Fruit fly (Drosophila melanogaster) whole organism, pupa: ENCODE results near the gene Rpt6.

Source experiments
- CG10348 ChIP-seq: fragments of 200-800 bp; sonication (Bioruptor generic); IDR thresholded peaks from 2 replicates; pipeline ENCODE4 v1.3.6; 2022; ENCODE audit warnings: missing biosample characterization, missing genetic modification characterization
- CG12605 ChIP-seq: fragments of 200-800 bp; sonication (Bioruptor generic); IDR thresholded peaks from 2 replicates; pipeline ENCODE4 v1.3.6; 2022; ENCODE audit warnings: missing biosample characterization, missing genetic modification characterization
- CG13204 ChIP-seq: fragments of 200-800 bp; sonication (Bioruptor generic); optimal IDR thresholded peaks from 2 replicates; lab custom pipeline; 2018; ENCODE audit warnings: missing biosample characterization, mild to moderate bottlenecking, missing genetic modification characterization, moderate library complexity
- CG14655 ChIP-seq: fragments of 200-800 bp; sonication (Bioruptor generic); optimal IDR thresholded peaks from 3 replicates; lab custom pipeline; 2017; ENCODE audit warnings: mild to moderate bottlenecking, missing biosample characterization, missing genetic modification reagents, missing genetic modification characterization
- CG15710 ChIP-seq: fragments of 200-800 bp; sonication (Bioruptor generic); optimal IDR thresholded peaks from 2 replicates; lab custom pipeline; 2018; ENCODE audit warnings: missing biosample characterization, mild to moderate bottlenecking, missing genetic modification characterization, moderate library complexity
- CG17806 ChIP-seq: fragments of 200-800 bp; sonication (Bioruptor generic); optimal IDR thresholded peaks from 2 replicates; lab custom pipeline; 2018; ENCODE audit warnings: missing biosample characterization, mild to moderate bottlenecking, missing genetic modification characterization, moderate library complexity
- CG32121 ChIP-seq: fragments of 200-800 bp; sonication (Bioruptor generic); IDR thresholded peaks from 2 replicates; pipeline ENCODE4 v1.3.6; 2022; ENCODE audit warnings: missing biosample characterization, missing genetic modification characterization
- CG34367 ChIP-seq: fragments of 200-800 bp; sonication (Bioruptor generic); optimal IDR thresholded peaks from 2 replicates; lab custom pipeline; 2018; ENCODE audit warnings: missing biosample characterization, mild to moderate bottlenecking, missing genetic modification characterization
- CG4496 ChIP-seq: fragments of 200-800 bp; sonication (Bioruptor generic); IDR thresholded peaks from 3 replicates; pipeline ENCODE4 v1.3.6; 2022; ENCODE audit warnings: missing biosample characterization, missing genetic modification characterization
- CG8159 ChIP-seq: fragments of 200-800 bp; sonication (Bioruptor generic); optimal IDR thresholded peaks from 3 replicates; lab custom pipeline; 2018; ENCODE audit warnings: missing biosample characterization, mild to moderate bottlenecking, missing genetic modification characterization, moderate library complexity
- CG8301 ChIP-seq: fragments of 200-800 bp; sonication (Bioruptor generic); optimal IDR thresholded peaks from 2 replicates; lab custom pipeline; 2018; ENCODE audit warnings: missing biosample characterization, mild to moderate bottlenecking, missing genetic modification characterization
- CG9948 ChIP-seq: fragments of 200-800 bp; sonication (Bioruptor generic); optimal IDR thresholded peaks from 2 replicates; lab custom pipeline; 2018; ENCODE audit warnings: missing biosample characterization, mild to moderate bottlenecking, missing genetic modification characterization, moderate library complexity
- D1 ChIP-seq: fragments of 200-800 bp; sonication (Bioruptor generic); optimal IDR thresholded peaks from 2 replicates; lab custom pipeline; 2018; ENCODE audit warnings: missing biosample characterization, mild to moderate bottlenecking, missing genetic modification characterization, moderate library complexity
- EcR ChIP-seq: fragments of 200-800 bp; sonication (Bioruptor generic); optimal IDR thresholded peaks from 3 replicates; lab custom pipeline; 2019; ENCODE audit warnings: missing biosample characterization, missing genetic modification characterization, mild to moderate bottlenecking, moderate library complexity, missing genetic modification reagents
- Ets98B ChIP-seq: fragments of 200-800 bp; sonication (Bioruptor generic); IDR thresholded peaks from 2 replicates; pipeline ENCODE4 v1.3.6; 2022; ENCODE audit warnings: missing biosample characterization, missing genetic modification characterization
- Pif1A ChIP-seq: fragments of 200-800 bp; sonication (Bioruptor generic); optimal IDR thresholded peaks from 3 replicates; lab custom pipeline; 2016; ENCODE audit warnings: missing biosample characterization, missing genetic modification characterization
- Pif1B ChIP-seq: fragments of 200-800 bp; sonication (Bioruptor generic); optimal IDR thresholded peaks from 3 replicates; lab custom pipeline; 2016; ENCODE audit warnings: missing biosample characterization, missing genetic modification characterization
- Snoo ChIP-seq: fragments of 200-800 bp; sonication (Bioruptor generic); optimal IDR thresholded peaks from 3 replicates; lab custom pipeline; 2017; ENCODE audit warnings: missing biosample characterization, mild to moderate bottlenecking, missing genetic modification characterization, inconsistent platforms
- fd96Ca ChIP-seq: fragments of 200-800 bp; sonication (Bioruptor generic); IDR thresholded peaks from 3 replicates; pipeline ENCODE4 v1.3.6; 2022; ENCODE audit warnings: missing biosample characterization, missing genetic modification characterization
- gl ChIP-seq: fragments of 200-800 bp; sonication (Bioruptor generic); optimal IDR thresholded peaks from 2 replicates; lab custom pipeline; 2018; ENCODE audit warnings: missing biosample characterization, mild to moderate bottlenecking, missing genetic modification characterization
- rn ChIP-seq: fragments of 200-800 bp; sonication (Bioruptor generic); IDR thresholded peaks from 2 replicates; pipeline ENCODE4 v1.3.6; 2022; ENCODE audit warnings: missing biosample characterization, missing genetic modification characterization

Rpt6 gene

DNA sequence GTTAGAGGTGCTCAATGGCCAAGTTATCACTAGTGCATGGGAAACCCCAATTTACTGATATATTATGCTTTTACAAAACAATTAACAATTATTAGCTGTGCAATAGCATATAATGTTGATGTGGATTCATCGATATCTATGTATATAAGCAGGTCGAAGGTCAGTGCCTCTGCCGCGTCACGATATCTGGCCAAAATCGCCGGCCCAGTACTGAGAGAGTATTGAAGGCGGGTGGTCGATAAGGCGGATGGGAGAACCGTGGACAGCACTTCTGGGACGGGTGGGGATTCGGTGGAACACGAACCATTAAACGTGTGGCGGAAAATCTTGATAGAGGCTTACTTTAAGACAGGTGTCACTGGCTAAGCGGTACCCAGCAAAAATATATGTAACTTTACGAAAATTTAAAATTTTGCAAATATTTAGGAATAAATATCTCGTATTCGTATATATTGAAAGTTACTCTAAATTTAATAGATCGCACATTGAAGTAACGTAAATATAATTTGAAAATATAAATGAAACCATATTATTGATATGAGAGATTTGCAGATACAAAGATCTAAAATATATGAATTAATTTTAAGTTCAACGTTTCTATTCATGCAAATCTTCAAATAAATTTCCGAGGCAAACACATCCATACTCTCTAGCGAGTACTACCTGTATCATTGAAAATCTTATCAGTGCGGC is 6.6 kb downstream of the Rpt6 start:
- TF ChIP-seq fd96Ca (GFP tag; lab: Robert Waterston, UW): no peak
- no peak for TF ChIP-seq rn (GFP tag; lab: Robert Waterston, UW)
- no peak for TF ChIP-seq CG13204 (GFP tag; lab: Kevin White, UChicago)
- TF ChIP-seq CG8301: peak; percentile 29
- no peak for TF ChIP-seq CG34367 (tag; lab: Kevin White, UChicago)
- peak; percentile 18 for TF ChIP-seq CG17806 (tag; lab: Kevin White, UChicago)
- TF ChIP-seq gl: no peak
- no peak for TF ChIP-seq Snoo (tag; lab: Kevin White, UChicago)
- TF ChIP-seq EcR (GFP tag; lab: Kevin White, UChicago): no peak
- TF ChIP-seq CG10348: no peak
- peak; percentile 62 for TF ChIP-seq CG8159 (tag; lab: Kevin White, UChicago)
- TF ChIP-seq CG4496 (GFP tag; lab: Robert Waterston, UW): no peak
- no peak for TF ChIP-seq CG14655 (GFP tag; lab: Kevin White, UChicago)
- TF ChIP-seq CG9948 (tag; lab: Kevin White, UChicago): no peak
- TF ChIP-seq CG12605 (GFP tag; lab: Robert Waterston, UW): no peak
- TF ChIP-seq CG15710 (tag; lab: Kevin White, UChicago): no peak
- no peak for TF ChIP-seq Ets98B
- peak; percentile 14 for TF ChIP-seq Pif1A
- no peak for TF ChIP-seq CG32121 (GFP tag; lab: Robert Waterston, UW)
- TF ChIP-seq D1 (tag; lab: Kevin White, UChicago): no peak
- TF ChIP-seq Pif1B (GFP tag; lab: Kevin White, UChicago): no peak
- TF ChIP-seq, all 21 proteins: peak for 4

DNA sequence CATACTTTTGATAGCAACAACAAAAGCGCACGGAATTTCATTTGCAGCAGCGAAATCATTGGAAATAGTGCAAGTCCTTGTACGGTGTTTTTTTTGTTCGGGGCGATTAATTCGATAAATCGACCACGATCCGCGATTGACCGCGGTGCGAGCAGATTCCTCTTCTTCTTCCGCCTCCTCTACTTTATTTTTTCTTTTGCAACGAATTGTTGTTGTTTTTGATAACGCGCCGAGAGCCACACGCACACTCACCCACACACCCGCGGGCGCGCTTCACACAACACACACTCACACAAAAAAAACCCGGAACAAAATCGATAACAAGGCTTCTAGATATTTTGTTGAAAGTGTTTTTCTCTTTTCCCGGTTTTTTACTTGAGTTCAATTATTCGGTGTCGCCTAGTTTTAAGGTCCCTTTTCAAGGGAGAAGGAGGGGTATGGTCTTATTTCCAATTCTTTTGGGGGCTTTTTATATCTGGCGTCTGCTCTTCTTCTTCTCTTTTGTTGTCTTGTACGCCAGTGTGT is 7.4 kb downstream of the Rpt6 start:
- 0 out of 2 replicates have a peak, but pooled peaks have one; percentile 6 for TF ChIP-seq Ets98B
- TF ChIP-seq CG4496 (GFP tag; lab: Robert Waterston, UW): peak; percentile 61; the same call in 2 of the 3 replicates
- no peak for TF ChIP-seq rn (GFP tag; lab: Robert Waterston, UW)
- TF ChIP-seq CG32121 (GFP tag; lab: Robert Waterston, UW): 0 out of 2 replicates have a peak, but pooled peaks have one; percentile 18
- peak; percentile 33 for TF ChIP-seq gl
- TF ChIP-seq CG17806 (tag; lab: Kevin White, UChicago): no peak

dm6 chrX:21323933-21324688 is 8.3 kb downstream of the Rpt6 start, which contains the start of the genes Dd and CG1486:
TSS of gene Dd (minus strand) at chrX:21324009.
TSS of gene CG1486 (plus strand) at chrX:21324046.
- TF ChIP-seq CG10348 (no peak), CG34367 (tag; lab: Kevin White, UChicago) (peak; percentile 13), CG17806 (tag; lab: Kevin White, UChicago) (no peak)

dm6 chrX:21333135-21333534 is 17.3 kb downstream of the Rpt6 start:
- TF ChIP-seq CG14655 (GFP tag; lab: Kevin White, UChicago): no peak
- TF ChIP-seq CG17806 (tag; lab: Kevin White, UChicago): no peak
- TF ChIP-seq EcR (GFP tag; lab: Kevin White, UChicago): no peak
- no peak for TF ChIP-seq D1 (tag; lab: Kevin White, UChicago)
- no peak for TF ChIP-seq CG9948 (tag; lab: Kevin White, UChicago)
- TF ChIP-seq CG4496 (GFP tag; lab: Robert Waterston, UW): no peak
- TF ChIP-seq Ets98B: no peak
- TF ChIP-seq Snoo (tag; lab: Kevin White, UChicago): no peak
- TF ChIP-seq CG13204 (GFP tag; lab: Kevin White, UChicago): no peak
- TF ChIP-seq Pif1B (GFP tag; lab: Kevin White, UChicago): no peak

DNA sequence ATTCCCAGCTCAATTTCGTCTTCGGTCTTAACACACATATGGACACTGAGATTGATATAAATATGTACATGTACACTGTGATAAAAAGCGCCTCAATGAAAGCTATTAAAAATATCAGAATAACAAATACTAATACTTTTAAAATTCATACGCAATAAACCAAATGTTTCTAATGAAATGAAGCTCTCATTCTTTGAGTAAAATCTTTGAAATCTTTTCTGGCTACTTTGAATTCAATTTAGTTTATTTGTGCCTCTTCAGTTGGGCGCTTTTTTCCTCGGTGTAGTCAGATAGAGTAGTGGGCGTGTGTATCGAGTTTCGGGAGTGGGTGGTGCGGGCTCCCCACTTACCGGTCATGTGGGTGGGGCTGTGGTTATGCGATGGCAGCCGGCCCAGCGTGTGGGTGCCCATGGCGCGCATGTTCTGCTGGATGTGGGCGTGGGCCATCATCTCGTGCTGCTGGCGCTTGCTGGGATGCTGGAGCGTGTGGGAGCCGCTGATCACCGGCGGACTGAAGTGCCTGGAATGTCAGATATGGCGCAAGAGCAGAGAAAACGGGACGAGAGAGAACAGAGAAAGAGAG is 18.8 kb downstream of the Rpt6 start:
- no peak for TF ChIP-seq CG15710 (tag; lab: Kevin White, UChicago)
- no peak for TF ChIP-seq CG12605 (GFP tag; lab: Robert Waterston, UW)

DNA sequence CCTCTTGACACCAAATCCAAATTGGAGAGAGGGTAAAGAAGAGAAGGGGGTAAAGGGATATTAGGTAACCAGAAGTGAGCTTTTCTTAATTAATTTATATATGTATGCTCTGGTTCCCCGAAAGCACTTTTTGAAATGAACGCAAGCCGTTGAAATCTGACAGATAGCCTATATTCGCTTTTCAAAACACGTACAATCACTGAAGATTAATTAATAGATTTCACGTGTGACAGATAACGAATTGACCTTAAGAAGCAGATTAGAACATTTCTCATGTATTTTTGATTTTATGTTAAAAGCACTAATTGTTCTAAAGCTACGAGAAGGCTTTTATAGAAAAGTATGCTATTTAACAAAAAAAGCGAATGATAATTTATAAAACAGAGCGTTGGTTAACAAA is 21.2 kb downstream of the Rpt6 start:
- no peak for TF ChIP-seq EcR (GFP tag; lab: Kevin White, UChicago)
- TF ChIP-seq, all 21 proteins: peak for 0
